Worm (Caenorhabditis elegans) whole organism, L1 larva: ENCODE measurements around the gene F59A7.12.

ENCODE experiments used
- Y116A8C.19 ChIP-seq: sonication (generic microtip); optimal IDR thresholded peaks from 2 replicates; lab custom pipeline; 2016; ENCODE audit warnings: missing compliant biosample characterization, missing genetic modification characterization, borderline replicate concordance
- mdl-1 ChIP-seq, 2 experiments: fragments of 150-350 bp; optimal IDR thresholded peaks; 2 replicates each; lab custom pipeline; 2014 to 2017; ENCODE audit warnings: missing biosample characterization in 2 of 2, missing genetic modification characterization in 2 of 2, inconsistent platforms in 1 of 2
- pqm-1 ChIP-seq: sonication (generic microtip); optimal IDR thresholded peaks from 3 replicates; lab custom pipeline; 2017; ENCODE audit warnings: missing biosample characterization, missing genetic modification characterization
- snpc-4 ChIP-seq: fragments of 150-350 bp; optimal IDR thresholded peaks from 2 replicates; lab custom pipeline; 2014; ENCODE audit warnings: missing biosample characterization, missing genetic modification characterization
- sptf-1 ChIP-seq: fragments of 150-350 bp; optimal IDR thresholded peaks from 2 replicates; lab custom pipeline; 2014; ENCODE audit warnings: missing biosample characterization, missing genetic modification characterization

ce11 chrV:2054254-2054653 lies 24.3 kb downstream of the F59A7.12 start:
- no peak for TF ChIP-seq Y116A8C.19
- TF ChIP-seq pqm-1 (tag; lab: Kevin White, UChicago) = no peak
- TF ChIP-seq sptf-1 = no peak
- no peak for TF ChIP-seq snpc-4 (tag; lab: Kevin White, UChicago)
- TF ChIP-seq mdl-1 (tag; optimal IDR thresholded peaks at IDR 0.05; lab: Kevin White, UChicago) = no peak
